Worm (Caenorhabditis elegans): ENCODE data around the gene fbxa-102.

fbxa-102 gene

ce11 chrV:17449836-17450235 is 43.8 kb downstream of the fbxa-102 start:
- TF ChIP-seq ztf-25 (GFP tag; IDR thresholded peaks at IDR 0.05) (no peak), ceh-91 (GFP tag; IDR thresholded peaks at IDR 0.05) (no peak)

Data from whole organism, young adult.